Worm (Caenorhabditis elegans) whole organism, L3 larva: ENCODE results near the gene C37E2.2.

ENCODE experiments used
- R02D3.7 ChIP-seq: fragments of 150-350 bp; optimal IDR thresholded peaks from 2 replicates; lab custom pipeline; 2014; ENCODE audit warnings: missing biosample characterization, missing genetic modification characterization
- ceh-9 ChIP-seq: sonication (generic microtip); optimal IDR thresholded peaks from 2 replicates; lab custom pipeline; 2018; ENCODE audit warnings: missing biosample characterization, missing genetic modification characterization
- egl-5 ChIP-seq: fragments of 150-350 bp; optimal IDR thresholded peaks from 2 replicates; lab custom pipeline; 2017; ENCODE audit warnings: missing biosample characterization, missing genetic modification reagents, missing genetic modification characterization, inconsistent platforms
- elt-2 ChIP-seq: sonication (generic microtip); optimal IDR thresholded peaks from 2 replicates; lab custom pipeline; 2016; ENCODE audit warnings: missing genetic modification reagents, mild to moderate bottlenecking, missing genetic modification characterization, missing compliant biosample characterization
- elt-3 ChIP-seq, 3 experiments: fragments of 150-350 bp in 1 of 3; sonication (generic microtip) in 2 of 3; optimal IDR thresholded peaks; 2 replicates in 2 of 3; 4 replicates in 1 of 3; lab custom pipeline; 2014 to 2017; ENCODE audit warnings: missing biosample characterization in 3 of 3, missing genetic modification characterization in 3 of 3
- fkh-10 ChIP-seq: sonication (generic microtip); optimal IDR thresholded peaks from 2 replicates; lab custom pipeline; 2017; ENCODE audit warnings: missing biosample characterization, missing genetic modification reagents, missing genetic modification characterization
- hmg-11 ChIP-seq: sonication (generic microtip); optimal IDR thresholded peaks from 2 replicates; lab custom pipeline; 2016; ENCODE audit warnings: missing genetic modification characterization, missing compliant biosample characterization
- nhr-11 ChIP-seq: fragments of 150-350 bp; optimal IDR thresholded peaks from 2 replicates; lab custom pipeline; 2014; ENCODE audit warnings: missing biosample characterization, missing genetic modification characterization
- nhr-28 ChIP-seq: fragments of 150-350 bp; optimal IDR thresholded peaks from 2 replicates; lab custom pipeline; 2014; ENCODE audit warnings: missing biosample characterization, missing genetic modification characterization
- ztf-11 ChIP-seq: fragments of 150-350 bp; optimal IDR thresholded peaks from 2 replicates; lab custom pipeline; 2014; ENCODE audit warnings: missing biosample characterization, missing genetic modification characterization

The C37E2.2 gene

ce11 chrX:14225273-14225672, 49.4 kb downstream of the C37E2.2 start, which contains the start of gene cyp-13B2:
Gene cyp-13B2, plus strand, starts transcription at chrX:14225573.
- no peak for TF ChIP-seq egl-5 (tag; lab: Kevin White, UChicago)
- TF ChIP-seq elt-2 (tag; lab: Kevin White, UChicago), result no peak
- no peak for TF ChIP-seq elt-3 (tag; optimal IDR thresholded peaks at IDR 0.05; lab: Kevin White, UChicago)
- TF ChIP-seq nhr-11 (tag; lab: Kevin White, UChicago), result no peak
- TF ChIP-seq R02D3.7 (tag; lab: Kevin White, UChicago), result no peak
- TF ChIP-seq ztf-11, result no peak
- TF ChIP-seq fkh-10, result no peak
- TF ChIP-seq ceh-9, result no peak
- no peak for TF ChIP-seq hmg-11 (tag; lab: Kevin White, UChicago)
- no peak for TF ChIP-seq nhr-28 (tag; lab: Kevin White, UChicago)
